Worm (Caenorhabditis elegans) whole organism, young adult: ENCODE measurements around the gene fbxa-167.

Experiments
- B0019.2 ChIP-seq: fragments of 200-800 bp; sonication (Bioruptor generic); conservative IDR thresholded peaks from 2 replicates; pipeline ENCODE4 v1.3.6; 2022; ENCODE audit warnings: missing genetic modification reagents, missing genetic modification characterization, missing compliant biosample characterization
- B0336.3 ChIP-seq: fragments of 200-800 bp; sonication (Bioruptor generic); IDR thresholded peaks from 2 replicates; pipeline ENCODE4 v1.3.6; 2022; ENCODE audit warnings: missing genetic modification characterization, missing compliant biosample characterization
- C06A6.2 ChIP-seq: fragments of 200-800 bp; sonication (Bioruptor generic); conservative IDR thresholded peaks from 2 replicates; pipeline ENCODE4 v1.3.6; 2022; ENCODE audit warnings: missing genetic modification characterization, missing compliant biosample characterization
- C17E4.6 ChIP-seq: fragments of 200-800 bp; sonication (Bioruptor generic); IDR thresholded peaks from 2 replicates; pipeline ENCODE4 v1.3.6; 2022; ENCODE audit warnings: missing genetic modification reagents, missing genetic modification characterization, missing compliant biosample characterization
- F33H1.4 ChIP-seq: fragments of 200-800 bp; sonication (Bioruptor generic); IDR thresholded peaks from 2 replicates; pipeline ENCODE4 v1.3.6; 2022; ENCODE audit warnings: missing genetic modification reagents, missing genetic modification characterization, missing compliant biosample characterization
- F37B4.10 ChIP-seq: fragments of 200-800 bp; sonication (Bioruptor generic); IDR thresholded peaks from 2 replicates; pipeline ENCODE4 v1.3.6; 2022; ENCODE audit warnings: missing genetic modification characterization, missing compliant biosample characterization
- F52B5.7 ChIP-seq: sonication (generic microtip); optimal IDR thresholded peaks from 2 replicates; lab custom pipeline; 2016; ENCODE audit warnings: mild to moderate bottlenecking, missing genetic modification characterization, missing compliant biosample characterization
- F55B11.4 ChIP-seq: sonication (generic microtip); optimal IDR thresholded peaks from 2 replicates; lab custom pipeline; 2016; ENCODE audit warnings: missing compliant biosample characterization, missing genetic modification characterization, borderline replicate concordance; ENCODE audit not compliant: insufficient read depth
- T07F8.4 ChIP-seq: sonication (generic microtip); optimal IDR thresholded peaks from 2 replicates; lab custom pipeline; 2016; ENCODE audit warnings: mild to moderate bottlenecking, missing genetic modification characterization, moderate library complexity, missing compliant biosample characterization
- Y56A3A.18 ChIP-seq: fragments of 200-800 bp; sonication (Bioruptor generic); IDR thresholded peaks from 2 replicates; pipeline ENCODE4 v1.3.6; 2022; ENCODE audit warnings: missing genetic modification reagents, missing genetic modification characterization, missing compliant biosample characterization
- Y67H2A.10 ChIP-seq: fragments of 200-800 bp; sonication (Bioruptor generic); conservative IDR thresholded peaks from 2 replicates; pipeline ENCODE4 v1.3.6; 2022; ENCODE audit warnings: missing genetic modification reagents, missing genetic modification characterization, missing compliant biosample characterization
- Y95B8A.8 ChIP-seq: fragments of 200-800 bp; sonication (Bioruptor generic); IDR thresholded peaks from 2 replicates; pipeline ENCODE4 v1.3.6; 2022; ENCODE audit warnings: missing genetic modification reagents, missing genetic modification characterization, missing compliant biosample characterization
- ZK185.1 ChIP-seq: sonication (generic microtip); optimal IDR thresholded peaks from 2 replicates; lab custom pipeline; 2016; ENCODE audit warnings: mild to moderate bottlenecking, missing genetic modification characterization, missing compliant biosample characterization; ENCODE audit not compliant: poor library complexity, severe bottlenecking
- akir-1 ChIP-seq: fragments of 200-800 bp; sonication (Bioruptor generic); optimal IDR thresholded peaks from 2 replicates; lab custom pipeline; 2018; ENCODE audit warnings: mild to moderate bottlenecking, missing genetic modification characterization, moderate library complexity, missing compliant biosample characterization
- ama-1 ChIP-seq, 3 experiments: fragments of 150-350 bp in 1 of 3; sonication (generic microtip) in 2 of 3; optimal IDR thresholded peaks; 2 replicates each; lab custom pipeline; 2014 to 2018; ENCODE audit warnings: missing biosample characterization in 2 of 3, missing genetic modification characterization in 2 of 3, missing genetic modification reagents in 2 of 3
- aptf-3 ChIP-seq: fragments of 200-800 bp; sonication (Bioruptor generic); IDR thresholded peaks from 2 replicates; pipeline ENCODE4 v1.3.6; 2022; ENCODE audit warnings: missing genetic modification characterization, missing compliant biosample characterization
- atf-7 ChIP-seq: sonication (generic microtip); optimal IDR thresholded peaks from 2 replicates; lab custom pipeline; 2017; ENCODE audit warnings: mild to moderate bottlenecking, missing genetic modification characterization, missing compliant biosample characterization
- athp-1 ChIP-seq: sonication (generic microtip); optimal IDR thresholded peaks from 2 replicates; lab custom pipeline; 2017; ENCODE audit warnings: mild to moderate bottlenecking, missing genetic modification characterization, missing compliant biosample characterization
- attf-5 ChIP-seq: fragments of 200-800 bp; sonication (Bioruptor generic); optimal IDR thresholded peaks from 2 replicates; lab custom pipeline; 2018; ENCODE audit warnings: mild to moderate bottlenecking, missing genetic modification characterization, missing compliant biosample characterization
- cebp-1 ChIP-seq, 2 experiments: fragments of 200-800 bp in 1 of 2; sonication (Bioruptor generic) in 1 of 2; sonication (generic microtip) in 1 of 2; IDR thresholded peaks in 1 of 2; optimal IDR thresholded peaks in 1 of 2; 2 replicates each; pipeline versions ENCODE4 v1.3.6 to Lab custom; 2017 to 2022; ENCODE audit warnings: missing compliant biosample characterization in 2 of 2, missing genetic modification characterization in 2 of 2, mild to moderate bottlenecking in 1 of 2, missing genetic modification reagents in 1 of 2, moderate library complexity in 1 of 2
- ceh-100 ChIP-seq: fragments of 200-800 bp; sonication (Bioruptor generic); IDR thresholded peaks from 2 replicates; pipeline ENCODE4 v1.3.6; 2022; ENCODE audit warnings: missing genetic modification reagents, missing genetic modification characterization, missing compliant biosample characterization
- dox-1 ChIP-seq: fragments of 200-800 bp; sonication (Bioruptor generic); IDR thresholded peaks from 2 replicates; pipeline ENCODE4 v1.3.6; 2022; ENCODE audit warnings: missing genetic modification reagents, missing genetic modification characterization, missing compliant biosample characterization
- egrh-3 ChIP-seq: fragments of 200-800 bp; sonication (Bioruptor generic); IDR thresholded peaks from 2 replicates; pipeline ENCODE4 v1.3.6; 2022; ENCODE audit warnings: missing genetic modification reagents, missing genetic modification characterization, missing compliant biosample characterization
- hrde-1 ChIP-seq: sonication (generic microtip); optimal IDR thresholded peaks from 2 replicates; lab custom pipeline; 2016; ENCODE audit warnings: missing genetic modification characterization, mild to moderate bottlenecking, missing compliant biosample characterization, moderate library complexity, missing genotype, missing genetic modification reagents, borderline replicate concordance
- lin-26 ChIP-seq: fragments of 200-800 bp; sonication (Bioruptor generic); IDR thresholded peaks from 2 replicates; pipeline ENCODE4 v1.3.6; 2022; ENCODE audit warnings: missing genetic modification reagents, missing genetic modification characterization, missing compliant biosample characterization
- madf-10 ChIP-seq: sonication (generic microtip); optimal IDR thresholded peaks from 2 replicates; lab custom pipeline; 2016; ENCODE audit warnings: mild to moderate bottlenecking, missing genetic modification characterization, missing compliant biosample characterization
- madf-6 ChIP-seq: fragments of 200-800 bp; sonication (Bioruptor generic); IDR thresholded peaks from 2 replicates; pipeline ENCODE4 v1.3.6; 2022; ENCODE audit warnings: missing genetic modification reagents, missing genetic modification characterization, missing compliant biosample characterization
- mcd-1 ChIP-seq: fragments of 200-800 bp; sonication (Bioruptor generic); IDR thresholded peaks from 2 replicates; pipeline ENCODE4 v1.3.6; 2022; ENCODE audit warnings: missing genetic modification reagents, missing genetic modification characterization, missing compliant biosample characterization
- nfyb-1 ChIP-seq: fragments of 200-800 bp; sonication (Bioruptor generic); IDR thresholded peaks from 2 replicates; pipeline ENCODE4 v1.3.6; 2022; ENCODE audit warnings: missing genetic modification reagents, missing genetic modification characterization, missing compliant biosample characterization
- nhr-80 ChIP-seq: sonication (generic microtip); optimal IDR thresholded peaks from 2 replicates; lab custom pipeline; 2016; ENCODE audit warnings: missing genetic modification characterization, missing compliant biosample characterization
- rcor-1 ChIP-seq: fragments of 200-800 bp; sonication (Bioruptor generic); IDR thresholded peaks from 2 replicates; pipeline ENCODE4 v1.3.6; 2022; ENCODE audit warnings: missing genetic modification reagents, missing genetic modification characterization, missing compliant biosample characterization
- somi-1 ChIP-seq: fragments of 200-800 bp; sonication (Bioruptor generic); optimal IDR thresholded peaks from 2 replicates; lab custom pipeline; 2018; ENCODE audit warnings: mild to moderate bottlenecking, missing genetic modification characterization, missing compliant biosample characterization
- sptf-2 ChIP-seq: fragments of 200-800 bp; sonication (Bioruptor generic); optimal IDR thresholded peaks from 2 replicates; lab custom pipeline; 2018; ENCODE audit warnings: mild to moderate bottlenecking, missing genetic modification characterization, missing compliant biosample characterization
- tbp1 ChIP-seq: fragments of 200-800 bp; sonication (Bioruptor generic); optimal IDR thresholded peaks from 2 replicates; lab custom pipeline; 2018; ENCODE audit warnings: mild to moderate bottlenecking, missing genetic modification characterization, missing compliant biosample characterization
- zfh-2 ChIP-seq: fragments of 200-800 bp; sonication (Bioruptor generic); conservative IDR thresholded peaks from 2 replicates; pipeline ENCODE4 v1.3.6; 2022; ENCODE audit warnings: missing genetic modification reagents, missing genetic modification characterization, missing compliant biosample characterization
- ztf-22 ChIP-seq: fragments of 200-800 bp; sonication (Bioruptor generic); optimal IDR thresholded peaks from 2 replicates; lab custom pipeline; 2018; ENCODE audit warnings: mild to moderate bottlenecking, missing genetic modification characterization, moderate library complexity, missing compliant biosample characterization
- ztf-26 ChIP-seq: sonication (generic microtip); optimal IDR thresholded peaks from 2 replicates; lab custom pipeline; 2017; ENCODE audit warnings: missing genetic modification characterization, missing compliant biosample characterization
- ztf-28 ChIP-seq: fragments of 200-800 bp; sonication (Bioruptor generic); IDR thresholded peaks from 2 replicates; pipeline ENCODE4 v1.3.6; 2022; ENCODE audit warnings: missing genetic modification reagents, missing genetic modification characterization, missing compliant biosample characterization
- ztf-6 ChIP-seq: fragments of 200-800 bp; sonication (Bioruptor generic); IDR thresholded peaks from 2 replicates; pipeline ENCODE4 v1.3.6; 2022; ENCODE audit warnings: missing genetic modification reagents, missing genetic modification characterization, missing compliant biosample characterization

fbxa-167 gene

ce11 chrII:13668844-13669441, 27.7 kb downstream of the fbxa-167 start, which contains the start of gene C31C9.7:
Gene C31C9.7 (plus strand): TSS chrII:13669104.
- TF ChIP-seq zfh-2 (GFP tag; lab: Robert Waterston, UW) (peak; percentile 86), B0336.3 (GFP tag; lab: Robert Waterston, UW) (peak; percentile 36; the same call in 1 of the 2 replicates), madf-6 (GFP tag; lab: Robert Waterston, UW) (no peak), lin-26 (GFP tag; lab: Robert Waterston, UW) (0 out of 2 replicates have a peak, but pooled peaks have one; percentile 46), mcd-1 (GFP tag; lab: Robert Waterston, UW) (peak; percentile 12; the same call in 1 of the 2 replicates), tbp1 (GFP tag; lab: Kevin White, UChicago) (peak; percentile 5), nhr-80 (tag; lab: Kevin White, UChicago) (peak; percentile 64), ama-1 (optimal IDR thresholded peaks at IDR 0.05; lab: Kevin White, UChicago) (peak; percentile 76), ama-1 (GFP tag; optimal IDR thresholded peaks at IDR 0.05; lab: Kevin White, UChicago) (no peak), B0019.2 (0 out of 2 replicates have a peak, but pooled peaks have one; percentile 25), egrh-3 (GFP tag; lab: Robert Waterston, UW) (peak; percentile 83; the same call in 1 of the 2 replicates), akir-1 (GFP tag; lab: Kevin White, UChicago) (no peak), C06A6.2 (GFP tag; lab: Robert Waterston, UW) (no peak), madf-10 (tag; lab: Kevin White, UChicago) (peak; percentile 25), F37B4.10 (GFP tag; lab: Robert Waterston, UW) (no peak), dox-1 (GFP tag; lab: Robert Waterston, UW) (peak; percentile 28; the same call in 1 of the 2 replicates), T07F8.4 (no peak)

- 0 out of 2 replicates have a peak, but pooled peaks have one; percentile 26 for TF ChIP-seq dox-1 (GFP tag; lab: Robert Waterston, UW)
- no peak for TF ChIP-seq hrde-1 (tag; lab: Kevin White, UChicago)
- peak; percentile 64 for TF ChIP-seq zfh-2 (GFP tag; lab: Robert Waterston, UW)
- TF ChIP-seq Y67H2A.10 = no peak
- TF ChIP-seq nhr-80 (tag; lab: Kevin White, UChicago) = peak; percentile 86
- TF ChIP-seq atf-7 (tag; lab: Kevin White, UChicago) = peak; percentile 21
Measured at ce11 chrII:13670707-13671295, 29.5 kb downstream of the fbxa-167 start.

ce11 chrII:13672057-13672456, 30.8 kb downstream of the fbxa-167 start:
- TF ChIP-seq sptf-2 (GFP tag; lab: Kevin White, UChicago) = no peak
- TF ChIP-seq C17E4.6 (GFP tag; lab: Robert Waterston, UW) = no peak
- no peak for TF ChIP-seq rcor-1 (GFP tag; lab: Robert Waterston, UW)
- TF ChIP-seq nhr-80 (tag; lab: Kevin White, UChicago) = peak; percentile 20
- TF ChIP-seq nfyb-1 (GFP tag; lab: Robert Waterston, UW) = 0 out of 2 replicates have a peak, but pooled peaks have one; percentile 33

ce11 chrII:13673605-13674193, 32.4 kb downstream of the fbxa-167 start:
- TF ChIP-seq ZK185.1 = no peak
- TF ChIP-seq aptf-3 = no peak
- TF ChIP-seq ztf-22 (GFP tag; lab: Kevin White, UChicago) = no peak
- no peak for TF ChIP-seq Y95B8A.8 (GFP tag; lab: Robert Waterston, UW)
- 0 out of 2 replicates have a peak, but pooled peaks have one; percentile 4 for TF ChIP-seq dox-1 (GFP tag; lab: Robert Waterston, UW)
- no peak for TF ChIP-seq F33H1.4 (GFP tag; lab: Robert Waterston, UW)
- TF ChIP-seq ztf-6 (GFP tag; lab: Robert Waterston, UW) = no peak
- TF ChIP-seq F55B11.4 (tag; lab: Kevin White, UChicago) = no peak
- TF ChIP-seq egrh-3 (GFP tag; lab: Robert Waterston, UW) = no peak
- TF ChIP-seq ceh-100 (GFP tag; lab: Robert Waterston, UW) = no peak
- no peak for TF ChIP-seq cebp-1 (GFP tag; IDR thresholded peaks at IDR 0.05; lab: Robert Waterston, UW)
- TF ChIP-seq cebp-1 (tag; optimal IDR thresholded peaks at IDR 0.05; lab: Kevin White, UChicago) = peak; percentile 21
- TF ChIP-seq somi-1 = peak; percentile 17
- TF ChIP-seq attf-5 (GFP tag; lab: Kevin White, UChicago) = no peak
- peak; percentile 29 for TF ChIP-seq ztf-26 (tag; lab: Kevin White, UChicago)
- TF ChIP-seq athp-1 (tag; lab: Kevin White, UChicago) = no peak
- no peak for TF ChIP-seq F52B5.7 (tag; lab: Kevin White, UChicago)
- TF ChIP-seq ztf-28 (GFP tag; lab: Robert Waterston, UW) = no peak
- no peak for TF ChIP-seq Y56A3A.18 (GFP tag; lab: Robert Waterston, UW)
- TF ChIP-seq zfh-2 (GFP tag; lab: Robert Waterston, UW) = no peak
